Fruit fly (Drosophila melanogaster): ENCODE results near the gene Vha100-1.

Vha100-1 gene

dm6 chr3R:29153197-29153644 is 22.2 kb downstream of the Vha100-1 start, which contains the start of the genes Slbp and Rpn2 (continued):
- no peak for TF ChIP-seq Mrtf (GFP tag; IDR thresholded peaks at IDR 0.05)
- no peak for TF ChIP-seq CG4707 (GFP tag; optimal IDR thresholded peaks at IDR 0.05)
- TF ChIP-seq Sin3A (optimal IDR thresholded peaks at IDR 0.05) = peak; percentile 98
- TF ChIP-seq pb (GFP tag; optimal IDR thresholded peaks at IDR 0.05) = no peak
- no peak for TF ChIP-seq odd (GFP tag; optimal IDR thresholded peaks at IDR 0.05)
- TF ChIP-seq Dbx (GFP tag; IDR thresholded peaks at IDR 0.05) = no peak; the same call in 2 of the 3 replicates
- peak; percentile 17; the same call in 1 of the 4 replicates for TF ChIP-seq Gug (GFP tag; IDR thresholded peaks at IDR 0.05)
- no peak for TF ChIP-seq CG4404 (GFP tag; IDR thresholded peaks at IDR 0.05)
- no peak for TF ChIP-seq ash1 (GFP tag; optimal IDR thresholded peaks at IDR 0.05)
- TF ChIP-seq CG10209 (GFP tag; optimal IDR thresholded peaks at IDR 0.05) = peak; percentile 1
- TF ChIP-seq Elba2 (GFP tag; optimal IDR thresholded peaks at IDR 0.05) = peak; percentile 40
- peak; percentile 62 for TF ChIP-seq B-H2 (GFP tag; optimal IDR thresholded peaks at IDR 0.05)
- peak; percentile 45 for TF ChIP-seq NC2β (GFP tag; optimal IDR thresholded peaks at IDR 0.05)
- TF ChIP-seq CG30431 (GFP tag; optimal IDR thresholded peaks at IDR 0.05) = no peak
- TF ChIP-seq CG9817 (tag; optimal IDR thresholded peaks at IDR 0.05) = peak; percentile 19
- no peak for TF ChIP-seq eve (GFP tag; optimal IDR thresholded peaks at IDR 0.05)
- peak; percentile 55 for TF ChIP-seq CG2712 (tag; optimal IDR thresholded peaks at IDR 0.05)
- TF ChIP-seq CG18619 (GFP tag; optimal IDR thresholded peaks at IDR 0.05) = no peak
- TF ChIP-seq Fer2 (tag; optimal IDR thresholded peaks at IDR 0.05) = no peak
- no peak for TF ChIP-seq scrt (GFP tag; optimal IDR thresholded peaks at IDR 0.05)
- TF ChIP-seq CG1792 (GFP tag; optimal IDR thresholded peaks at IDR 0.05) = no peak
- no peak for TF ChIP-seq CG9437 (GFP tag; optimal IDR thresholded peaks at IDR 0.05)
- no peak for TF ChIP-seq dati (GFP tag; IDR thresholded peaks at IDR 0.05)
- TF ChIP-seq pho (GFP tag; optimal IDR thresholded peaks at IDR 0.05) = peak; percentile 68
- TF ChIP-seq prd (optimal IDR thresholded peaks at IDR 0.05) = no peak
- TF ChIP-seq prd (GFP tag; IDR thresholded peaks at IDR 0.05) = 0 out of 3 replicates have a peak, but pooled peaks have one; percentile 15
- TF ChIP-seq CG32772 (GFP tag; IDR thresholded peaks at IDR 0.05) = no peak
- TF ChIP-seq tin (GFP tag; optimal IDR thresholded peaks at IDR 0.05) = peak; percentile 20
- TF ChIP-seq Neu2 (GFP tag; optimal IDR thresholded peaks at IDR 0.05; ENCODE audit: borderline replicate concordance) = no peak
- TF ChIP-seq sens-2 (GFP tag; IDR thresholded peaks at IDR 0.05) = no peak
- TF ChIP-seq CTCF (GFP tag; optimal IDR thresholded peaks at IDR 0.05) = no peak
- peak; percentile 10 for TF ChIP-seq caup (GFP tag; optimal IDR thresholded peaks at IDR 0.05; ENCODE audit: severe bottlenecking)
- TF ChIP-seq tap (tag; optimal IDR thresholded peaks at IDR 0.05) = no peak
- peak; percentile 87; the same call in 2 of the 3 replicates for TF ChIP-seq zen2 (GFP tag; IDR thresholded peaks at IDR 0.05; ENCODE audit: partially characterized antibody)
- TF ChIP-seq inv (GFP tag; IDR thresholded peaks at IDR 0.05; ENCODE audit: partially characterized antibody) = peak; percentile 87
- TF ChIP-seq CG2889 (GFP tag; IDR thresholded peaks at IDR 0.05) = no peak
- TF ChIP-seq CG17361 (GFP tag; IDR thresholded peaks at IDR 0.05) = no peak
- TF ChIP-seq CG6175 (GFP tag; IDR thresholded peaks at IDR 0.05) = no peak
- no peak for TF ChIP-seq seq (GFP tag; IDR thresholded peaks at IDR 0.05)
- TF ChIP-seq pzg (GFP tag; optimal IDR thresholded peaks at IDR 0.05) = peak; percentile 98
- TF ChIP-seq ci (GFP tag; IDR thresholded peaks at IDR 0.05) = 0 out of 3 replicates have a peak, but pooled peaks have one; percentile 52
- TF ChIP-seq dm (GFP tag; optimal IDR thresholded peaks at IDR 0.05) = peak; percentile 60
- TF ChIP-seq fd102C (GFP tag; optimal IDR thresholded peaks at IDR 0.05) = no peak
- TF ChIP-seq CG10565 (GFP tag; optimal IDR thresholded peaks at IDR 0.05) = no peak
- no peak for TF ChIP-seq Trl (optimal IDR thresholded peaks at IDR 0.05)
- TF ChIP-seq Trl (GFP tag; optimal IDR thresholded peaks at IDR 0.05) = peak; percentile 42
- peak; percentile 64 for TF ChIP-seq CG17829 (tag; optimal IDR thresholded peaks at IDR 0.05)
- peak; percentile 39 for TF ChIP-seq unpg (GFP tag; optimal IDR thresholded peaks at IDR 0.05)
- peak; percentile 85; the same call in 3 of the 4 replicates for TF ChIP-seq chinmo (GFP tag; IDR thresholded peaks at IDR 0.05; ENCODE audit: partially characterized antibody)
- peak; percentile 54 for TF ChIP-seq CG8290 (GFP tag; optimal IDR thresholded peaks at IDR 0.05)
- TF ChIP-seq CG8290 (tag; optimal IDR thresholded peaks at IDR 0.05) = peak in 1 of 2 experiments; percentile 64
- no peak for TF ChIP-seq Doc2 (GFP tag; IDR thresholded peaks at IDR 0.05)
- no peak for TF ChIP-seq CG15696 (tag; optimal IDR thresholded peaks at IDR 0.05)
